Fruit fly (Drosophila melanogaster): ENCODE data around the gene CG43255.

The CG43255 gene

dm6 chrX:8907547-8907813 is 16.3 kb upstream of the CG43255 start:
- no peak for TF ChIP-seq usp (GFP tag; optimal IDR thresholded peaks at IDR 0.05)
- TF ChIP-seq pan (optimal IDR thresholded peaks at IDR 0.05): no peak
- TF ChIP-seq psq (optimal IDR thresholded peaks at IDR 0.05): no peak
- TF ChIP-seq CG8478 (optimal IDR thresholded peaks at IDR 0.05): no peak
- TF ChIP-seq EcR (GFP tag; optimal IDR thresholded peaks at IDR 0.05): no peak
- TF ChIP-seq Dll (optimal IDR thresholded peaks at IDR 0.05): no peak

- TF ChIP-seq Dll (optimal IDR thresholded peaks at IDR 0.05) (no peak), psq (optimal IDR thresholded peaks at IDR 0.05) (no peak), usp (GFP tag; optimal IDR thresholded peaks at IDR 0.05) (no peak), CG8478 (optimal IDR thresholded peaks at IDR 0.05) (no peak), pan (optimal IDR thresholded peaks at IDR 0.05) (no peak), EcR (GFP tag; optimal IDR thresholded peaks at IDR 0.05) (no peak)
These were observed 15.6 kb upstream of the CG43255 start for dm6 chrX:8908137-8908536.

- TF ChIP-seq usp (GFP tag; optimal IDR thresholded peaks at IDR 0.05) (no peak), Dll (optimal IDR thresholded peaks at IDR 0.05) (no peak), EcR (GFP tag; optimal IDR thresholded peaks at IDR 0.05) (no peak), CG8478 (optimal IDR thresholded peaks at IDR 0.05) (no peak), psq (optimal IDR thresholded peaks at IDR 0.05) (no peak), pan (optimal IDR thresholded peaks at IDR 0.05) (no peak)
These were observed 11.9 kb upstream of the CG43255 start for dm6 chrX:8911878-8912277.

dm6 chrX:8924778-8925177 is 1.0 kb downstream of the CG43255 start:
- TF ChIP-seq EcR (GFP tag; optimal IDR thresholded peaks at IDR 0.05) (no peak), psq (optimal IDR thresholded peaks at IDR 0.05) (no peak), Dll (optimal IDR thresholded peaks at IDR 0.05) (peak; percentile 65)

- no peak for TF ChIP-seq CG8478 (optimal IDR thresholded peaks at IDR 0.05)
- TF ChIP-seq psq (optimal IDR thresholded peaks at IDR 0.05): no peak
- TF ChIP-seq EcR (GFP tag; optimal IDR thresholded peaks at IDR 0.05): no peak
- TF ChIP-seq usp (GFP tag; optimal IDR thresholded peaks at IDR 0.05): no peak
- no peak for TF ChIP-seq Dll (optimal IDR thresholded peaks at IDR 0.05)
- no peak for TF ChIP-seq pan (optimal IDR thresholded peaks at IDR 0.05)
These were observed 34.5 kb downstream of the CG43255 start for dm6 chrX:8958261-8958660.

- TF ChIP-seq CG8478 (optimal IDR thresholded peaks at IDR 0.05) (no peak), usp (GFP tag; optimal IDR thresholded peaks at IDR 0.05) (no peak), EcR (GFP tag; optimal IDR thresholded peaks at IDR 0.05) (no peak)
These were observed 49.4 kb downstream of the CG43255 start for dm6 chrX:8973136-8973535.

All from whole organism.